Worm (Caenorhabditis elegans) whole organism, L4 larva: ENCODE data around the gene B0273.1.

ENCODE experiments used
- D1046.2 ChIP-seq: fragments of 200-800 bp; sonication (Bioruptor generic); IDR thresholded peaks from 2 replicates; pipeline ENCODE4 v1.3.6; 2022; ENCODE audit warnings: missing genetic modification characterization, missing compliant biosample characterization
- F10B5.3 ChIP-seq: sonication (generic microtip); optimal IDR thresholded peaks from 2 replicates; lab custom pipeline; 2016; ENCODE audit warnings: mild to moderate bottlenecking, missing genetic modification characterization, missing compliant biosample characterization
- F49E8.2 ChIP-seq: sonication (generic microtip); optimal IDR thresholded peaks from 2 replicates; lab custom pipeline; 2016; ENCODE audit warnings: missing compliant biosample characterization, mild to moderate bottlenecking, missing genetic modification characterization, borderline replicate concordance
- R02D3.7 ChIP-seq: fragments of 150-350 bp; sonication (generic microtip); optimal IDR thresholded peaks from 3 replicates; lab custom pipeline; 2014; ENCODE audit warnings: missing biosample characterization, missing genetic modification characterization
- T20F7.1 ChIP-seq: fragments of 200-800 bp; sonication (Bioruptor generic); optimal IDR thresholded peaks from 2 replicates; lab custom pipeline; 2018; ENCODE audit warnings: mild to moderate bottlenecking, missing genetic modification characterization, missing compliant biosample characterization
- Y48G9A.11 ChIP-seq: fragments of 200-800 bp; sonication (Bioruptor generic); IDR thresholded peaks from 2 replicates; pipeline ENCODE4 v1.3.6; 2022; ENCODE audit warnings: missing genetic modification reagents, missing genetic modification characterization, missing compliant biosample characterization
- Y5F2A.4 ChIP-seq: fragments of 200-800 bp; sonication (Bioruptor generic); optimal IDR thresholded peaks from 2 replicates; lab custom pipeline; 2018; ENCODE audit warnings: mild to moderate bottlenecking, missing genetic modification characterization, missing compliant biosample characterization
- Y75B8A.6 ChIP-seq: fragments of 200-800 bp; sonication (Bioruptor generic); IDR thresholded peaks from 2 replicates; pipeline ENCODE4 v1.3.6; 2022; ENCODE audit warnings: missing genetic modification reagents, missing genetic modification characterization, missing compliant biosample characterization
- aha-1 ChIP-seq: fragments of 150-350 bp; peaks from one replicate; lab custom pipeline; 2014; ENCODE audit warnings: missing biosample characterization, missing genetic modification characterization
- aly-2 ChIP-seq: sonication (generic microtip); optimal IDR thresholded peaks from 2 replicates; lab custom pipeline; 2018; ENCODE audit warnings: missing biosample characterization, missing genetic modification characterization
- ama-1 ChIP-seq: fragments of 150-350 bp; optimal IDR thresholded peaks from 2 replicates; lab custom pipeline; 2014; ENCODE audit warnings: inconsistent platforms, mixed read lengths
- arid-1 ChIP-seq: fragments of 200-800 bp; sonication (Bioruptor generic); conservative IDR thresholded peaks from 2 replicates; pipeline ENCODE4 v1.3.6; 2022; ENCODE audit warnings: missing genetic modification reagents, missing genetic modification characterization, missing compliant biosample characterization
- ceh-28 ChIP-seq: fragments of 150-350 bp; optimal IDR thresholded peaks from 2 replicates; lab custom pipeline; 2014; ENCODE audit warnings: missing biosample characterization, missing genetic modification reagents, missing genetic modification characterization
- ceh-32 ChIP-seq: sonication (generic microtip); optimal IDR thresholded peaks from 2 replicates; lab custom pipeline; 2016; ENCODE audit warnings: mild to moderate bottlenecking, missing genetic modification characterization, missing compliant biosample characterization; ENCODE audit not compliant: poor library complexity
- ceh-82 ChIP-seq: sonication (generic microtip); optimal IDR thresholded peaks from 2 replicates; lab custom pipeline; 2017; ENCODE audit warnings: missing biosample characterization, missing genetic modification characterization
- ces-1 ChIP-seq: fragments of 150-350 bp; sonication (generic microtip); optimal IDR thresholded peaks from 4 replicates; lab custom pipeline; 2014; ENCODE audit warnings: missing biosample characterization, missing genetic modification reagents, missing genetic modification characterization
- daf-12 ChIP-seq: fragments of 150-350 bp; optimal IDR thresholded peaks from 2 replicates; lab custom pipeline; 2014; ENCODE audit warnings: missing biosample characterization, missing genetic modification reagents, missing genetic modification characterization
- daf-16 ChIP-seq, 3 experiments: sonication (generic microtip); optimal IDR thresholded peaks; 2 replicates each; lab custom pipeline; 2016 to 2017; ENCODE audit warnings: missing genetic modification characterization in 3 of 3, missing genetic modification reagents in 3 of 3, mild to moderate bottlenecking in 2 of 3, missing compliant biosample characterization in 2 of 3, missing biosample characterization in 1 of 3, moderate library complexity in 1 of 3
- daf-8 ChIP-seq: fragments of 200-800 bp; sonication (Bioruptor generic); IDR thresholded peaks from 2 replicates; pipeline ENCODE4 v1.3.6; 2022; ENCODE audit warnings: missing genetic modification characterization, missing compliant biosample characterization
- dmd-6 ChIP-seq: fragments of 200-800 bp; sonication (Bioruptor generic); IDR thresholded peaks from 2 replicates; pipeline ENCODE4 v1.3.6; 2022; ENCODE audit warnings: missing genetic modification reagents, missing genetic modification characterization, missing compliant biosample characterization
- hif-1 ChIP-seq, 2 experiments: sonication (generic microtip); optimal IDR thresholded peaks; 2 replicates each; lab custom pipeline; 2016 to 2017; ENCODE audit warnings: missing compliant biosample characterization in 2 of 2, missing genetic modification characterization in 2 of 2, missing genetic modification reagents in 2 of 2, missing genotype in 2 of 2, mild to moderate bottlenecking in 1 of 2
- hmg-1.1 ChIP-seq: fragments of 200-800 bp; sonication (Bioruptor generic); IDR thresholded peaks from 2 replicates; pipeline ENCODE4 v1.3.6; 2022; ENCODE audit warnings: missing genetic modification reagents, missing genetic modification characterization, missing compliant biosample characterization
- lin-1 ChIP-seq: fragments of 200-800 bp; sonication (Bioruptor generic); IDR thresholded peaks from 2 replicates; pipeline ENCODE4 v1.3.6; 2022; ENCODE audit warnings: missing genetic modification reagents, missing genetic modification characterization, missing compliant biosample characterization
- lin-15B ChIP-seq: fragments of 150-350 bp; sonication (generic microtip); optimal IDR thresholded peaks from 3 replicates; lab custom pipeline; 2014; ENCODE audit warnings: missing biosample characterization, missing genetic modification characterization
- lin-38 ChIP-seq: fragments of 200-800 bp; sonication (Bioruptor generic); IDR thresholded peaks from 2 replicates; pipeline ENCODE4 v1.3.6; 2022; ENCODE audit warnings: missing genetic modification reagents, missing genetic modification characterization, missing compliant biosample characterization
- lin-39 ChIP-seq: fragments of 150-350 bp; optimal IDR thresholded peaks from 2 replicates; lab custom pipeline; 2014; ENCODE audit warnings: missing biosample characterization, missing genetic modification reagents, missing genetic modification characterization
- lir-3 ChIP-seq: sonication (generic microtip); optimal IDR thresholded peaks from 2 replicates; lab custom pipeline; 2016; ENCODE audit warnings: mild to moderate bottlenecking, missing genetic modification characterization, missing compliant biosample characterization
- lsy-2 ChIP-seq, 2 experiments: fragments of 150-350 bp in 1 of 2; sonication (generic microtip) in 1 of 2; optimal IDR thresholded peaks; 2 replicates each; lab custom pipeline; 2014 to 2017; ENCODE audit warnings: missing biosample characterization in 2 of 2, missing genetic modification characterization in 2 of 2
- madf-5 ChIP-seq, 2 experiments: fragments of 200-800 bp; sonication (Bioruptor generic); IDR thresholded peaks; 2 replicates each; pipeline ENCODE4 v1.3.6; 2022; ENCODE audit warnings: missing compliant biosample characterization in 2 of 2, missing genetic modification characterization in 2 of 2
- nhr-102 ChIP-seq: sonication (generic microtip); optimal IDR thresholded peaks from 2 replicates; lab custom pipeline; 2016; ENCODE audit warnings: mild to moderate bottlenecking, missing genetic modification characterization, moderate library complexity, missing compliant biosample characterization
- nhr-11 ChIP-seq: fragments of 150-350 bp; optimal IDR thresholded peaks from 2 replicates; lab custom pipeline; 2014; ENCODE audit warnings: missing biosample characterization, missing genetic modification characterization
- nhr-28 ChIP-seq: fragments of 150-350 bp; optimal IDR thresholded peaks from 2 replicates; lab custom pipeline; 2014; ENCODE audit warnings: missing biosample characterization, missing genetic modification characterization
- nhr-48 ChIP-seq: sonication (generic microtip); optimal IDR thresholded peaks from 2 replicates; lab custom pipeline; 2016; ENCODE audit warnings: mild to moderate bottlenecking, missing genetic modification characterization, missing compliant biosample characterization
- pha-4 ChIP-seq, 2 experiments: fragments of 150-350 bp in 1 of 2; fragments of 200-800 bp in 1 of 2; sonication (Bioruptor generic) in 1 of 2; IDR thresholded peaks in 1 of 2; optimal IDR thresholded peaks in 1 of 2; 2 replicates each; pipeline versions ENCODE4 v1.3.6 to Lab custom; 2014 to 2022; ENCODE audit warnings: missing genetic modification characterization in 2 of 2, missing genetic modification reagents in 2 of 2, missing biosample characterization in 1 of 2, missing compliant biosample characterization in 1 of 2
- php-3 ChIP-seq: fragments of 200-800 bp; sonication (Bioruptor generic); IDR thresholded peaks from 2 replicates; pipeline ENCODE4 v1.3.6; 2022; ENCODE audit warnings: missing genetic modification reagents, missing genetic modification characterization, missing compliant biosample characterization
- sdz-12 ChIP-seq: fragments of 200-800 bp; sonication (Bioruptor generic); optimal IDR thresholded peaks from 2 replicates; lab custom pipeline; 2018; ENCODE audit warnings: mild to moderate bottlenecking, missing genetic modification characterization, missing compliant biosample characterization
- set-16 ChIP-seq: fragments of 200-800 bp; sonication (Bioruptor generic); IDR thresholded peaks from 2 replicates; pipeline ENCODE4 v1.3.6; 2022; ENCODE audit warnings: missing genetic modification reagents, missing genetic modification characterization, missing compliant biosample characterization
- skn-1 ChIP-seq: fragments of 150-350 bp; optimal IDR thresholded peaks from 2 replicates; lab custom pipeline; 2014; ENCODE audit warnings: missing biosample characterization, missing genetic modification characterization
- snpc-1.2 ChIP-seq: fragments of 200-800 bp; sonication (Bioruptor generic); IDR thresholded peaks from 2 replicates; pipeline ENCODE4 v1.3.6; 2022; ENCODE audit warnings: missing genetic modification reagents, missing genetic modification characterization, missing compliant biosample characterization
- snpc-4 ChIP-seq: fragments of 150-350 bp; optimal IDR thresholded peaks from 2 replicates; lab custom pipeline; 2014; ENCODE audit warnings: missing biosample characterization, missing genetic modification characterization
- spr-3 ChIP-seq: fragments of 200-800 bp; sonication (Bioruptor generic); optimal IDR thresholded peaks from 2 replicates; lab custom pipeline; 2018; ENCODE audit warnings: mild to moderate bottlenecking, missing genetic modification characterization, missing compliant biosample characterization
- tra-1 ChIP-seq: fragments of 200-800 bp; sonication (Bioruptor generic); IDR thresholded peaks from 2 replicates; pipeline ENCODE4 v1.3.6; 2022; ENCODE audit warnings: missing genetic modification reagents, missing genetic modification characterization, missing compliant biosample characterization
- unc-39 ChIP-seq: sonication (generic microtip); optimal IDR thresholded peaks from 2 replicates; lab custom pipeline; 2017; ENCODE audit warnings: missing biosample characterization, missing genetic modification characterization
- unc-62 ChIP-seq, 3 experiments: fragments of 150-350 bp in 1 of 3; sonication (generic microtip); optimal IDR thresholded peaks in 2 of 3; peaks in 1 of 3; 1 replicate in 1 of 3; 2 replicates in 2 of 3; lab custom pipeline; 2014 to 2017; ENCODE audit warnings: missing biosample characterization in 3 of 3, missing genetic modification characterization in 3 of 3, missing genetic modification reagents in 3 of 3, missing genotype in 1 of 3
- vab-7 ChIP-seq: fragments of 200-800 bp; sonication (Bioruptor generic); IDR thresholded peaks from 2 replicates; pipeline ENCODE4 v1.3.6; 2022; ENCODE audit warnings: missing genetic modification reagents, missing genetic modification characterization, missing compliant biosample characterization
- zfp-3 ChIP-seq: fragments of 200-800 bp; sonication (Bioruptor generic); conservative IDR thresholded peaks from 2 replicates; pipeline ENCODE4 v1.3.6; 2022; ENCODE audit warnings: missing genetic modification reagents, missing genetic modification characterization, missing compliant biosample characterization
- ztf-7 ChIP-seq: fragments of 150-350 bp; optimal IDR thresholded peaks from 2 replicates; lab custom pipeline; 2014; ENCODE audit warnings: missing biosample characterization, missing genetic modification characterization

B0273.1 gene

ce11 chrIV:5541285-5541684 lies 47.5 kb downstream of the B0273.1 start, which contains the start of gene tebp-2 (continued):
- no peak for TF ChIP-seq aly-2 (tag; lab: Kevin White, UChicago)
- TF ChIP-seq ces-1 (GFP tag; lab: Kevin White, UChicago) = no peak
- no peak for TF ChIP-seq ceh-28 (tag; lab: Kevin White, UChicago)
- no peak for TF ChIP-seq ceh-32 (tag; lab: Kevin White, UChicago)
- TF ChIP-seq tra-1 (GFP tag; lab: Robert Waterston, UW) = no peak
- TF ChIP-seq lin-38 = peak; percentile 66
- TF ChIP-seq lin-15B = no peak
- TF ChIP-seq arid-1 (GFP tag; lab: Robert Waterston, UW) = no peak
- TF ChIP-seq daf-8 = no peak
- no peak for TF ChIP-seq F10B5.3 (tag; lab: Kevin White, UChicago)
- TF ChIP-seq lsy-2 (tag; optimal IDR thresholded peaks at IDR 0.05; lab: Kevin White, UChicago) = no peak
- no peak for TF ChIP-seq daf-16 (GFP tag; optimal IDR thresholded peaks at IDR 0.05; lab: Kevin White, UChicago)
- peak; percentile 7 for TF ChIP-seq daf-16 (tag; optimal IDR thresholded peaks at IDR 0.05; lab: Kevin White, UChicago)
- no peak for TF ChIP-seq dmd-6 (GFP tag; lab: Robert Waterston, UW)
- no peak for TF ChIP-seq nhr-11 (tag; lab: Kevin White, UChicago)
- no peak for TF ChIP-seq hif-1 (tag; optimal IDR thresholded peaks at IDR 0.05; lab: Kevin White, UChicago)
- no peak for TF ChIP-seq snpc-4 (tag; lab: Kevin White, UChicago)
- TF ChIP-seq nhr-102 (tag; lab: Kevin White, UChicago) = no peak
- no peak for TF ChIP-seq sdz-12 (GFP tag; lab: Kevin White, UChicago)

- no peak for TF ChIP-seq nhr-48 (tag; lab: Kevin White, UChicago)
- TF ChIP-seq snpc-1.2 (GFP tag; lab: Robert Waterston, UW) = peak; percentile 51; the same call in 1 of the 2 replicates
- TF ChIP-seq skn-1 (tag; lab: Kevin White, UChicago) = no peak
- no peak for TF ChIP-seq daf-12 (tag; lab: Kevin White, UChicago)
- TF ChIP-seq hmg-1.1 (GFP tag; lab: Robert Waterston, UW) = no peak
- peak; percentile 39 for TF ChIP-seq lin-38
- no peak for TF ChIP-seq php-3 (GFP tag; lab: Robert Waterston, UW)
- no peak for TF ChIP-seq spr-3 (GFP tag; lab: Kevin White, UChicago)
- TF ChIP-seq D1046.2 (GFP tag; lab: Robert Waterston, UW) = no peak
- TF ChIP-seq Y5F2A.4 (GFP tag; lab: Kevin White, UChicago) = no peak
- peak; percentile 69 for TF ChIP-seq F49E8.2 (tag; lab: Kevin White, UChicago)
- TF ChIP-seq lir-3 (tag; lab: Kevin White, UChicago) = no peak
- TF ChIP-seq vab-7 (GFP tag; lab: Robert Waterston, UW) = no peak
- no peak for TF ChIP-seq ztf-7 (tag; lab: Kevin White, UChicago)
- TF ChIP-seq unc-39 (tag; lab: Kevin White, UChicago) = no peak
- no peak for TF ChIP-seq ceh-32 (tag; lab: Kevin White, UChicago)
- TF ChIP-seq lsy-2 (tag; optimal IDR thresholded peaks at IDR 0.05; lab: Kevin White, UChicago) = no peak
- TF ChIP-seq set-16 (GFP tag; lab: Robert Waterston, UW) = no peak
- TF ChIP-seq lin-39 = no peak
- TF ChIP-seq unc-62 (GFP tag; optimal IDR thresholded peaks at IDR 0.05 in 1 of 2; lab: Kevin White, UChicago) = peak in 1 of 2 experiments; percentile 66
- TF ChIP-seq unc-62 (tag; optimal IDR thresholded peaks at IDR 0.05; lab: Kevin White, UChicago) = no peak
- no peak for TF ChIP-seq lin-1 (GFP tag; lab: Robert Waterston, UW)
- no peak for TF ChIP-seq T20F7.1 (GFP tag; lab: Kevin White, UChicago)
- no peak for TF ChIP-seq madf-5 (GFP tag; IDR thresholded peaks at IDR 0.05; lab: Robert Waterston, UW)
- TF ChIP-seq ceh-82 = no peak
- no peak for TF ChIP-seq pha-4 (GFP tag; IDR thresholded peaks at IDR 0.05; lab: Robert Waterston, UW)
- TF ChIP-seq pha-4 (tag; optimal IDR thresholded peaks at IDR 0.05; lab: Kevin White, UChicago) = no peak
- TF ChIP-seq nhr-28 (tag; lab: Kevin White, UChicago) = no peak
- no peak for TF ChIP-seq R02D3.7 (tag; lab: Kevin White, UChicago)
- TF ChIP-seq zfp-3 = no peak
- TF ChIP-seq ces-1 (GFP tag; lab: Kevin White, UChicago) = no peak
- no peak for TF ChIP-seq dmd-6 (GFP tag; lab: Robert Waterston, UW)
- peak; percentile 24; the same call in 1 of the 2 replicates for TF ChIP-seq Y48G9A.11 (GFP tag; lab: Robert Waterston, UW)
- no peak for TF ChIP-seq ama-1
- TF ChIP-seq aha-1 (tag; lab: Kevin White, UChicago) = peak; percentile 81
- no peak for TF ChIP-seq hif-1 (tag; optimal IDR thresholded peaks at IDR 0.05; lab: Kevin White, UChicago)
- no peak for TF ChIP-seq Y75B8A.6 (GFP tag; lab: Robert Waterston, UW)
Observed at ce11 chrIV:5544609-5545214, 50.9 kb downstream of the B0273.1 start, which contains the start of gene cec-6. TSS of gene cec-6 (plus strand) at chrIV:5544860.
